Fruit fly (Drosophila melanogaster) whole organism, embryonic: ENCODE data around the gene Tsp97E.

Source experiments
- Atf-2 ChIP-seq: fragments of 200-800 bp; sonication (Bioruptor generic); optimal IDR thresholded peaks from 2 replicates; lab custom pipeline; 2016; ENCODE audit warnings: missing biosample characterization, missing genetic modification characterization
- CG10431 ChIP-seq: fragments of 200-800 bp; sonication (Bioruptor generic); optimal IDR thresholded peaks from 3 replicates; lab custom pipeline; 2018; ENCODE audit warnings: missing biosample characterization, mild to moderate bottlenecking, missing genetic modification characterization
- CG10462 ChIP-seq: fragments of 200-800 bp; sonication (Bioruptor generic); optimal IDR thresholded peaks from 2 replicates; lab custom pipeline; 2016; ENCODE audit warnings: missing biosample characterization, missing genetic modification characterization
- CG10565 ChIP-seq: fragments of 200-800 bp; sonication (Bioruptor generic); optimal IDR thresholded peaks from 3 replicates; lab custom pipeline; 2016; ENCODE audit warnings: missing biosample characterization, mild to moderate bottlenecking, missing genetic modification characterization
- CG10654 ChIP-seq: fragments of 200-800 bp; sonication (Bioruptor generic); optimal IDR thresholded peaks from 2 replicates; lab custom pipeline; 2016; ENCODE audit warnings: missing biosample characterization, missing genetic modification characterization
- CG1233 ChIP-seq: fragments of 200-800 bp; sonication (Bioruptor generic); optimal IDR thresholded peaks from 4 replicates; lab custom pipeline; 2018; ENCODE audit warnings: missing biosample characterization, mild to moderate bottlenecking, missing genetic modification characterization
- CG12744 ChIP-seq: fragments of 200-800 bp; sonication (Bioruptor generic); optimal IDR thresholded peaks from 2 replicates; lab custom pipeline; 2016; ENCODE audit warnings: missing biosample characterization, missing genetic modification characterization
- CG13123 ChIP-seq: fragments of 200-800 bp; sonication (Bioruptor generic); optimal IDR thresholded peaks from 2 replicates; lab custom pipeline; 2016; ENCODE audit warnings: missing biosample characterization, missing genetic modification characterization
- CG14860 ChIP-seq: fragments of 200-800 bp; sonication (Bioruptor generic); IDR thresholded peaks from 3 replicates; pipeline ENCODE4 v1.3.6; 2022; ENCODE audit warnings: missing biosample characterization, missing genetic modification characterization; ENCODE audit not compliant: partially characterized antibody
- CG15601 ChIP-seq: fragments of 200-800 bp; sonication (Bioruptor generic); optimal IDR thresholded peaks from 3 replicates; lab custom pipeline; 2019; ENCODE audit warnings: missing biosample characterization, mild to moderate bottlenecking, missing genetic modification characterization, moderate library complexity
- CG17328 ChIP-seq: fragments of 200-800 bp; sonication (Bioruptor generic); IDR thresholded peaks from 2 replicates; pipeline ENCODE4 v1.3.6; 2022; ENCODE audit warnings: missing biosample characterization, missing genetic modification characterization
- CG18011 ChIP-seq: fragments of 200-800 bp; sonication (Bioruptor generic); optimal IDR thresholded peaks from 2 replicates; lab custom pipeline; 2017; ENCODE audit warnings: missing biosample characterization, missing genetic modification characterization, mild to moderate bottlenecking, moderate library complexity, missing genotype
- CG32532 ChIP-seq: fragments of 200-800 bp; sonication (Bioruptor generic); IDR thresholded peaks from 2 replicates; pipeline ENCODE4 v1.3.6; 2022; ENCODE audit warnings: missing biosample characterization, missing genetic modification characterization
- CG34376 ChIP-seq: fragments of 200-800 bp; sonication (Bioruptor generic); optimal IDR thresholded peaks from 2 replicates; lab custom pipeline; 2018; ENCODE audit warnings: missing biosample characterization, mild to moderate bottlenecking, missing genetic modification characterization
- CG34422 ChIP-seq: fragments of 200-800 bp; sonication (Bioruptor generic); IDR thresholded peaks from 3 replicates; pipeline ENCODE4 v1.3.6; 2022; ENCODE audit warnings: missing biosample characterization, missing genetic modification characterization
- CG3838 ChIP-seq: fragments of 200-800 bp; sonication (Bioruptor generic); optimal IDR thresholded peaks from 3 replicates; lab custom pipeline; 2016; ENCODE audit warnings: missing biosample characterization, missing genetic modification characterization
- CG4854 ChIP-seq: fragments of 200-800 bp; sonication (Bioruptor generic); optimal IDR thresholded peaks from 2 replicates; lab custom pipeline; 2016; ENCODE audit warnings: missing biosample characterization, missing genetic modification characterization, inconsistent platforms
- CG5953 ChIP-seq: fragments of 200-800 bp; sonication (Bioruptor generic); IDR thresholded peaks from 2 replicates; pipeline ENCODE4 v1.3.6; 2022; ENCODE audit warnings: missing biosample characterization, missing genetic modification characterization
- CG7556 ChIP-seq: fragments of 200-800 bp; sonication (Bioruptor generic); optimal IDR thresholded peaks from 2 replicates; lab custom pipeline; 2017; ENCODE audit warnings: missing biosample characterization, mild to moderate bottlenecking, missing genetic modification characterization
- CG9797 ChIP-seq: fragments of 200-800 bp; sonication (Bioruptor generic); optimal IDR thresholded peaks from 3 replicates; lab custom pipeline; 2018; ENCODE audit warnings: missing biosample characterization, mild to moderate bottlenecking, missing genetic modification characterization
- Dek ChIP-seq: fragments of 200-800 bp; sonication (Bioruptor generic); optimal IDR thresholded peaks from 3 replicates; lab custom pipeline; 2019; ENCODE audit warnings: missing biosample characterization, mild to moderate bottlenecking, missing genetic modification characterization, moderate library complexity
- Dref ChIP-seq: fragments of 200-800 bp; sonication (Bioruptor generic); IDR thresholded peaks from 2 replicates; pipeline ENCODE4 v1.3.6; 2022; ENCODE audit warnings: missing biosample characterization, missing genetic modification characterization
- E2f1 ChIP-seq: fragments of 200-800 bp; sonication (Bioruptor generic); IDR thresholded peaks from 2 replicates; pipeline ENCODE4 v1.3.6; 2022; ENCODE audit warnings: missing biosample characterization, missing genetic modification characterization
- H2.0 ChIP-seq: fragments of 200-800 bp; sonication (Bioruptor generic); IDR thresholded peaks from 2 replicates; pipeline ENCODE4 v1.3.6; 2022; ENCODE audit warnings: missing biosample characterization, missing genetic modification characterization
- HLH4C ChIP-seq: fragments of 200-800 bp; sonication (Bioruptor generic); IDR thresholded peaks from 3 replicates; pipeline ENCODE4 v1.3.6; 2022; ENCODE audit warnings: missing biosample characterization, missing genetic modification characterization; ENCODE audit not compliant: partially characterized antibody
- Lhr ChIP-seq: fragments of 200-800 bp; sonication (Bioruptor generic); optimal IDR thresholded peaks from 3 replicates; lab custom pipeline; 2017; ENCODE audit warnings: mild to moderate bottlenecking, missing biosample characterization, missing genetic modification reagents, missing genetic modification characterization
- NFAT ChIP-seq: fragments of 200-800 bp; sonication (Bioruptor generic); IDR thresholded peaks from 2 replicates; pipeline ENCODE4 v1.3.6; 2022; ENCODE audit warnings: missing biosample characterization, missing genetic modification characterization
- PHDP ChIP-seq: fragments of 200-800 bp; sonication (Bioruptor generic); optimal IDR thresholded peaks from 3 replicates; lab custom pipeline; 2018; ENCODE audit warnings: missing biosample characterization, mild to moderate bottlenecking, missing genetic modification characterization, moderate library complexity
- Stat92E ChIP-seq, 3 experiments: fragments of >200 bp in 2 of 3; fragments of 200-800 bp in 1 of 3; sonication (Bioruptor generic) in 1 of 3; optimal IDR thresholded peaks; 2 replicates each; lab custom pipeline; 2017 to 2019; ENCODE audit warnings: missing biosample characterization in 3 of 3, missing genetic modification characterization in 3 of 3, mild to moderate bottlenecking in 1 of 3, moderate library complexity in 1 of 3
- ac ChIP-seq: fragments of 200-800 bp; sonication (Bioruptor generic); optimal IDR thresholded peaks from 3 replicates; lab custom pipeline; 2017; ENCODE audit warnings: missing biosample characterization, mild to moderate bottlenecking, missing genetic modification characterization
- al ChIP-seq: fragments of 200-800 bp; sonication (Bioruptor generic); IDR thresholded peaks from 2 replicates; pipeline ENCODE4 v1.3.6; 2022; ENCODE audit warnings: missing biosample characterization, missing genetic modification characterization
- ftz-f1 ChIP-seq: fragments of 200-800 bp; sonication (Bioruptor generic); optimal IDR thresholded peaks from 2 replicates; lab custom pipeline; 2016; ENCODE audit warnings: missing biosample characterization, missing genetic modification characterization
- grau ChIP-seq: fragments of 200-800 bp; optimal IDR thresholded peaks from 3 replicates; lab custom pipeline; 2019; ENCODE audit warnings: missing biosample characterization, mild to moderate bottlenecking, missing genetic modification characterization, moderate library complexity
- grn ChIP-seq: fragments of 200-800 bp; sonication (Bioruptor generic); optimal IDR thresholded peaks from 3 replicates; lab custom pipeline; 2017; ENCODE audit warnings: missing biosample characterization, missing genetic modification characterization
- gt ChIP-seq: fragments of 200-800 bp; sonication (Bioruptor generic); IDR thresholded peaks from 2 replicates; pipeline ENCODE4 v1.3.6; 2022; ENCODE audit warnings: missing biosample characterization, missing genetic modification characterization
- hth ChIP-seq: fragments of >200 bp; optimal IDR thresholded peaks from 2 replicates; lab custom pipeline; 2017; ENCODE audit warnings: inconsistent platforms
- lab ChIP-seq: fragments of 200-800 bp; sonication (Bioruptor generic); optimal IDR thresholded peaks from 3 replicates; lab custom pipeline; 2017; ENCODE audit warnings: missing biosample characterization, missing genetic modification characterization, mild to moderate bottlenecking, moderate library complexity, missing genetic modification reagents
- lola ChIP-seq, 3 experiments: fragments of >200 bp in 2 of 3; fragments of 200-800 bp in 1 of 3; sonication (Bioruptor generic) in 1 of 3; optimal IDR thresholded peaks; 2 replicates each; lab custom pipeline; 2017 to 2019; ENCODE audit warnings: missing biosample characterization in 3 of 3, missing genetic modification characterization in 3 of 3, mild to moderate bottlenecking in 1 of 3, moderate library complexity in 1 of 3
- lov ChIP-seq, 2 experiments: fragments of 200-800 bp in 1 of 2; fragments of >200 bp in 1 of 2; sonication (Bioruptor generic) in 1 of 2; IDR thresholded peaks in 1 of 2; optimal IDR thresholded peaks in 1 of 2; 2 replicates in 1 of 2; 3 replicates in 1 of 2; pipeline versions ENCODE4 v1.3.6 to Lab custom; 2017 to 2022; ENCODE audit warnings: missing biosample characterization in 1 of 2, missing genetic modification characterization in 1 of 2
- oc ChIP-seq: fragments of 200-800 bp; sonication (Bioruptor generic); optimal IDR thresholded peaks from 2 replicates; lab custom pipeline; 2018; ENCODE audit warnings: missing biosample characterization, mild to moderate bottlenecking, missing genetic modification characterization, moderate library complexity
- pan ChIP-seq, 4 experiments: fragments of >200 bp in 3 of 4; fragments of 200-800 bp in 1 of 4; sonication (Bioruptor generic) in 1 of 4; optimal IDR thresholded peaks in 3 of 4; IDR thresholded peaks in 1 of 4; 2 replicates each; pipeline versions ENCODE4 v1.3.6 to Lab custom; 2017 to 2022; ENCODE audit warnings: missing biosample characterization in 2 of 4, missing genetic modification characterization in 2 of 4, mixed read lengths in 1 of 4
- pho ChIP-seq: fragments of 200-800 bp; sonication (Bioruptor generic); optimal IDR thresholded peaks from 2 replicates; lab custom pipeline; 2016; ENCODE audit warnings: missing biosample characterization, missing genetic modification characterization
- sens ChIP-seq: fragments of 200-800 bp; sonication (Bioruptor generic); peaks from one replicate; lab custom pipeline; 2016; ENCODE audit warnings: missing biosample characterization, missing genetic modification characterization
- sens-2 ChIP-seq: fragments of 200-800 bp; sonication (Bioruptor generic); IDR thresholded peaks from 2 replicates; pipeline ENCODE4 v1.3.6; 2022; ENCODE audit warnings: missing biosample characterization, missing genetic modification characterization
- sima ChIP-seq: fragments of 200-800 bp; sonication (Bioruptor generic); optimal IDR thresholded peaks from 2 replicates; lab custom pipeline; 2016; ENCODE audit warnings: missing biosample characterization, missing genetic modification characterization
- so ChIP-seq: fragments of 200-800 bp; sonication (Bioruptor generic); IDR thresholded peaks from 3 replicates; pipeline ENCODE4 v1.3.6; 2022; ENCODE audit warnings: missing biosample characterization, missing genetic modification characterization
- stc ChIP-seq: fragments of 200-800 bp; sonication (Bioruptor generic); IDR thresholded peaks from 2 replicates; pipeline ENCODE4 v1.3.6; 2022; ENCODE audit warnings: missing biosample characterization, missing genetic modification characterization
- wek ChIP-seq: fragments of 200-800 bp; sonication (Bioruptor generic); optimal IDR thresholded peaks from 3 replicates; lab custom pipeline; 2018; ENCODE audit warnings: missing biosample characterization, mild to moderate bottlenecking, missing genetic modification characterization, moderate library complexity
- yki ChIP-seq: fragments of >200 bp; optimal IDR thresholded peaks from 3 replicates; lab custom pipeline; 2018
- zfh1 ChIP-seq: fragments of 200-800 bp; sonication (Bioruptor generic); IDR thresholded peaks from 3 replicates; pipeline ENCODE4 v1.3.6; 2022; ENCODE audit warnings: missing biosample characterization, missing genetic modification characterization

Gene Tsp97E

DNA sequence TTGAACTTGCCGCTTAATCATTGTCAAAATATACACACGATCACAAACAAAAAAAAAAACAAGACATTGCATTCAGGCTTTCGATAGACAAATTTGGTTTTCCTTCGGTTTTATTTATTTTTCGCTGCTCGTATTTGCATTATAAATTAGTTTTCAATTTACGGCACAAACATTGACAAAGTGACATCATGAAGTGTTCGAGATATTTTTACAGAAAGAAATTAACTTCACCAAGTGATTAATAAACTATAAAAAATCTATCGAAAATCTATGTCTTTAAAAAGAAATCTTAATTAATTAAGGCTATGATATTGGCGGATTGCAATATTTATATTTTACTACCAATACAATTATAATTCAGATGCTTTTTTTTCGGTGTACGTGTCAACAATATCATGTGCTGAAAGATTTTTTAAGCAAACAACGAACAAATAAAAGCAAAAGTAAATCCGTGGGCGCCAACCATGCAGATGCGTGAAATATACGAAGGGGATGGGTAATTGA lies 40.7 kb downstream of the Tsp97E start (continued):
- TF ChIP-seq CG10654 (GFP tag; lab: Kevin White, UChicago) (peak; percentile 43), CG3838 (GFP tag; lab: Kevin White, UChicago) (no peak), lov (optimal IDR thresholded peaks at IDR 0.05; lab: Kevin White, UChicago) (no peak), lov (GFP tag; IDR thresholded peaks at IDR 0.05; lab: Robert Waterston, UW) (no peak), CG4854 (peak; percentile 40), sens-2 (GFP tag; lab: Robert Waterston, UW) (no peak), al (peak; percentile 30; the same call in 1 of the 2 replicates), Dref (GFP tag; lab: Robert Waterston, UW) (no peak), pho (no peak), CG10431 (GFP tag; lab: Kevin White, UChicago) (no peak), sima (peak; percentile 9), CG9797 (no peak), CG10565 (GFP tag; lab: Kevin White, UChicago) (no peak), Atf-2 (no peak), HLH4C (no peak), CG7556 (GFP tag; lab: Kevin White, UChicago) (peak; percentile 49), CG10462 (GFP tag; lab: Kevin White, UChicago) (no peak), Dek (tag; lab: Kevin White, UChicago) (peak; percentile 1), sens (GFP tag; lab: Kevin White, UChicago) (peak; percentile 85), PHDP (tag; lab: Kevin White, UChicago) (peak; percentile 59), CG34422 (GFP tag; lab: Robert Waterston, UW) (0 out of 3 replicates have a peak, but pooled peaks have one; percentile 36), CG5953 (GFP tag; lab: Robert Waterston, UW) (no peak), zfh1 (GFP tag; lab: Robert Waterston, UW) (peak; percentile 24; the same call in 1 of the 3 replicates), CG18011 (no peak), NFAT (GFP tag; lab: Robert Waterston, UW) (no peak), hth (lab: Kevin White, UChicago) (no peak), CG14860 (GFP tag; lab: Robert Waterston, UW) (no peak), wek (GFP tag; lab: Kevin White, UChicago) (peak; percentile 45), yki (lab: Kevin White, UChicago) (no peak), so (GFP tag; lab: Robert Waterston, UW) (no peak), ac (GFP tag; lab: Kevin White, UChicago) (no peak), CG17328 (GFP tag; lab: Robert Waterston, UW) (no peak), gt (GFP tag; lab: Robert Waterston, UW) (no peak), Lhr (GFP tag; lab: Kevin White, UChicago) (peak; percentile 9), CG13123 (GFP tag; lab: Kevin White, UChicago) (no peak), E2f1 (GFP tag; lab: Robert Waterston, UW) (no peak), CG32532 (GFP tag; lab: Robert Waterston, UW) (peak; percentile 31; the same call in 1 of the 2 replicates), CG1233 (peak; percentile 0), CG34376 (GFP tag; lab: Kevin White, UChicago) (no peak), ftz-f1 (no peak), grn (GFP tag; lab: Kevin White, UChicago) (no peak), H2.0 (GFP tag; lab: Robert Waterston, UW) (no peak), oc (no peak), lab (GFP tag; lab: Kevin White, UChicago) (peak; percentile 61), CG12744 (GFP tag; lab: Kevin White, UChicago) (no peak), CG15601 (tag; lab: Kevin White, UChicago) (peak; percentile 23), grau (tag; lab: Kevin White, UChicago) (no peak), stc (GFP tag; lab: Robert Waterston, UW) (0 out of 2 replicates have a peak, but pooled peaks have one; percentile 5), Stat92E (GFP tag; optimal IDR thresholded peaks at IDR 0.05; lab: Kevin White, UChicago) (no peak), pan (optimal IDR thresholded peaks at IDR 0.05; lab: Kevin White, UChicago) (no peak), pan (GFP tag; optimal IDR thresholded peaks at IDR 0.05 in 1 of 2, IDR thresholded peaks at IDR 0.05 in 1 of 2) (peak in 1 of 2 experiments; percentile 62), lola (GFP tag; optimal IDR thresholded peaks at IDR 0.05; lab: Kevin White, UChicago) (peak in 1 of 3 experiments; percentile 6)
